Worm (Caenorhabditis elegans) whole organism, young adult: ENCODE measurements around the gene F52E1.14.

Source experiments
- B0261.1 ChIP-seq: sonication (generic microtip); optimal IDR thresholded peaks from 2 replicates; lab custom pipeline; 2016; ENCODE audit warnings: mild to moderate bottlenecking, missing genetic modification characterization, moderate library complexity, missing compliant biosample characterization
- C06A6.2 ChIP-seq: fragments of 200-800 bp; sonication (Bioruptor generic); conservative IDR thresholded peaks from 2 replicates; pipeline ENCODE4 v1.3.6; 2022; ENCODE audit warnings: missing genetic modification characterization, missing compliant biosample characterization
- C17E4.6 ChIP-seq: fragments of 200-800 bp; sonication (Bioruptor generic); IDR thresholded peaks from 2 replicates; pipeline ENCODE4 v1.3.6; 2022; ENCODE audit warnings: missing genetic modification reagents, missing genetic modification characterization, missing compliant biosample characterization
- F39B2.1 ChIP-seq: fragments of 200-800 bp; sonication (Bioruptor generic); IDR thresholded peaks from 2 replicates; pipeline ENCODE4 v1.3.6; 2022; ENCODE audit warnings: missing genetic modification reagents, missing genetic modification characterization, missing compliant biosample characterization
- F49E8.2 ChIP-seq: sonication (generic microtip); optimal IDR thresholded peaks from 3 replicates; lab custom pipeline; 2017; ENCODE audit warnings: missing genetic modification characterization, mild to moderate bottlenecking, missing compliant biosample characterization, antibody characterized with exemption, moderate library complexity; ENCODE audit not compliant: insufficient read depth
- F55B11.4 ChIP-seq: sonication (generic microtip); optimal IDR thresholded peaks from 2 replicates; lab custom pipeline; 2016; ENCODE audit warnings: missing compliant biosample characterization, missing genetic modification characterization, borderline replicate concordance; ENCODE audit not compliant: insufficient read depth
- Y79H2A.3 ChIP-seq: fragments of 200-800 bp; sonication (Bioruptor generic); conservative IDR thresholded peaks from 2 replicates; pipeline ENCODE4 v1.3.6; 2022; ENCODE audit warnings: missing genetic modification reagents, missing genetic modification characterization, missing compliant biosample characterization
- atf-7 ChIP-seq: sonication (generic microtip); optimal IDR thresholded peaks from 2 replicates; lab custom pipeline; 2017; ENCODE audit warnings: mild to moderate bottlenecking, missing genetic modification characterization, missing compliant biosample characterization
- bed-1 ChIP-seq: fragments of 200-800 bp; sonication (Bioruptor generic); IDR thresholded peaks from 2 replicates; pipeline ENCODE4 v1.3.6; 2022; ENCODE audit warnings: missing genetic modification reagents, missing genetic modification characterization, missing compliant biosample characterization
- ccch-3 ChIP-seq: fragments of 200-800 bp; sonication (Bioruptor generic); optimal IDR thresholded peaks from 2 replicates; lab custom pipeline; 2018; ENCODE audit warnings: mild to moderate bottlenecking, missing genetic modification characterization, missing compliant biosample characterization
- ceh-27 ChIP-seq: fragments of 200-800 bp; sonication (Bioruptor generic); optimal IDR thresholded peaks from 2 replicates; lab custom pipeline; 2018; ENCODE audit warnings: mild to moderate bottlenecking, missing genetic modification characterization, moderate library complexity, missing compliant biosample characterization
- ceh-58 ChIP-seq: fragments of 200-800 bp; sonication (Bioruptor generic); IDR thresholded peaks from 2 replicates; pipeline ENCODE4 v1.3.6; 2022; ENCODE audit warnings: missing genetic modification characterization, missing compliant biosample characterization
- dpff-1 ChIP-seq: sonication (generic microtip); optimal IDR thresholded peaks from 2 replicates; lab custom pipeline; 2017; ENCODE audit warnings: mild to moderate bottlenecking, missing genetic modification characterization, missing compliant biosample characterization
- egl-44 ChIP-seq: fragments of 200-800 bp; sonication (Bioruptor generic); IDR thresholded peaks from 2 replicates; pipeline ENCODE4 v1.3.6; 2022; ENCODE audit warnings: missing genetic modification reagents, missing genetic modification characterization, missing compliant biosample characterization
- ekl-4 ChIP-seq: fragments of 200-800 bp; sonication (Bioruptor generic); IDR thresholded peaks from 2 replicates; pipeline ENCODE4 v1.3.6; 2022; ENCODE audit warnings: missing genetic modification reagents, missing genetic modification characterization, missing compliant biosample characterization
- him-1 ChIP-seq: sonication (generic microtip); optimal IDR thresholded peaks from 2 replicates; lab custom pipeline; 2016; ENCODE audit warnings: missing genotype, missing genetic modification reagents, missing genetic modification characterization, missing compliant biosample characterization
- hrde-1 ChIP-seq: sonication (generic microtip); optimal IDR thresholded peaks from 2 replicates; lab custom pipeline; 2016; ENCODE audit warnings: missing genetic modification characterization, mild to moderate bottlenecking, missing compliant biosample characterization, moderate library complexity, missing genotype, missing genetic modification reagents, borderline replicate concordance
- let-607 ChIP-seq, 2 experiments: fragments of 200-800 bp in 1 of 2; sonication (Bioruptor generic) in 1 of 2; sonication (generic microtip) in 1 of 2; optimal IDR thresholded peaks; 2 replicates each; lab custom pipeline; 2016 to 2018; ENCODE audit warnings: mild to moderate bottlenecking in 2 of 2, missing compliant biosample characterization in 2 of 2, missing genetic modification characterization in 2 of 2, moderate library complexity in 2 of 2, missing genotype in 1 of 2
- lin-54 ChIP-seq: fragments of 200-800 bp; sonication (Bioruptor generic); optimal IDR thresholded peaks from 2 replicates; lab custom pipeline; 2018; ENCODE audit warnings: mild to moderate bottlenecking, missing genetic modification characterization, missing compliant biosample characterization
- lir-1 ChIP-seq: fragments of 200-800 bp; sonication (Bioruptor generic); conservative IDR thresholded peaks from 2 replicates; pipeline ENCODE4 v1.3.6; 2022; ENCODE audit warnings: missing genetic modification reagents, missing genetic modification characterization, missing compliant biosample characterization
- lsl-1 ChIP-seq: fragments of 200-800 bp; sonication (Bioruptor generic); optimal IDR thresholded peaks from 2 replicates; lab custom pipeline; 2018; ENCODE audit warnings: mild to moderate bottlenecking, missing genetic modification characterization, moderate library complexity, missing compliant biosample characterization
- lsy-27 ChIP-seq: sonication (generic microtip); optimal IDR thresholded peaks from 2 replicates; lab custom pipeline; 2017; ENCODE audit warnings: missing genetic modification characterization, mild to moderate bottlenecking, missing compliant biosample characterization, antibody characterized with exemption, missing genotype, borderline replicate concordance; ENCODE audit not compliant: insufficient read depth
- madf-10 ChIP-seq: sonication (generic microtip); optimal IDR thresholded peaks from 2 replicates; lab custom pipeline; 2016; ENCODE audit warnings: mild to moderate bottlenecking, missing genetic modification characterization, missing compliant biosample characterization
- madf-3 ChIP-seq: fragments of 200-800 bp; sonication (Bioruptor generic); IDR thresholded peaks from 2 replicates; pipeline ENCODE4 v1.3.6; 2022; ENCODE audit warnings: missing genetic modification reagents, missing genetic modification characterization, missing compliant biosample characterization
- mel-28 ChIP-seq: sonication (generic microtip); optimal IDR thresholded peaks from 2 replicates; lab custom pipeline; 2016; ENCODE audit warnings: borderline replicate concordance, mild to moderate bottlenecking, missing genetic modification characterization, missing compliant biosample characterization
- nhr-27 ChIP-seq: fragments of 200-800 bp; sonication (Bioruptor generic); optimal IDR thresholded peaks from 2 replicates; lab custom pipeline; 2018; ENCODE audit warnings: mild to moderate bottlenecking, missing genetic modification characterization, moderate library complexity, missing compliant biosample characterization
- pbrm-1 ChIP-seq: fragments of 200-800 bp; sonication (Bioruptor generic); IDR thresholded peaks from 2 replicates; pipeline ENCODE4 v1.3.6; 2022; ENCODE audit warnings: missing genetic modification reagents, missing genetic modification characterization, missing compliant biosample characterization
- rcor-1 ChIP-seq: fragments of 200-800 bp; sonication (Bioruptor generic); IDR thresholded peaks from 2 replicates; pipeline ENCODE4 v1.3.6; 2022; ENCODE audit warnings: missing genetic modification reagents, missing genetic modification characterization, missing compliant biosample characterization
- rec-8 ChIP-seq, 2 experiments: sonication (generic microtip); optimal IDR thresholded peaks; 2 replicates each; lab custom pipeline; 2016; ENCODE audit warnings: mild to moderate bottlenecking in 2 of 2, missing genetic modification characterization in 2 of 2, missing genetic modification reagents in 2 of 2, missing genotype in 2 of 2, missing biosample characterization in 1 of 2, missing compliant biosample characterization in 1 of 2, moderate library complexity in 1 of 2
- snpc-1.1 ChIP-seq: sonication (generic microtip); optimal IDR thresholded peaks from 2 replicates; lab custom pipeline; 2017; ENCODE audit warnings: missing genetic modification characterization, mild to moderate bottlenecking, missing compliant biosample characterization, antibody characterized with exemption, moderate library complexity, missing genotype, missing genetic modification reagents; ENCODE audit not compliant: insufficient read depth
- snpc-1.3 ChIP-seq: sonication (generic microtip); optimal IDR thresholded peaks from 2 replicates; lab custom pipeline; 2017; ENCODE audit warnings: missing genetic modification characterization, mild to moderate bottlenecking, missing compliant biosample characterization, antibody characterized with exemption, moderate library complexity, missing genotype, missing genetic modification reagents; ENCODE audit not compliant: insufficient read depth
- snpc-3.4 ChIP-seq: sonication (generic microtip); optimal IDR thresholded peaks from 2 replicates; lab custom pipeline; 2017; ENCODE audit warnings: missing genetic modification characterization, mild to moderate bottlenecking, missing compliant biosample characterization, antibody characterized with exemption, moderate library complexity, missing genotype, missing genetic modification reagents
- sptf-2 ChIP-seq: fragments of 200-800 bp; sonication (Bioruptor generic); optimal IDR thresholded peaks from 2 replicates; lab custom pipeline; 2018; ENCODE audit warnings: mild to moderate bottlenecking, missing genetic modification characterization, missing compliant biosample characterization
- tbp1 ChIP-seq: fragments of 200-800 bp; sonication (Bioruptor generic); optimal IDR thresholded peaks from 2 replicates; lab custom pipeline; 2018; ENCODE audit warnings: mild to moderate bottlenecking, missing genetic modification characterization, missing compliant biosample characterization
- tlf-1 ChIP-seq: fragments of 200-800 bp; sonication (Bioruptor generic); optimal IDR thresholded peaks from 2 replicates; lab custom pipeline; 2018; ENCODE audit warnings: mild to moderate bottlenecking, missing genetic modification characterization, missing compliant biosample characterization
- unc-130 ChIP-seq: sonication (generic microtip); optimal IDR thresholded peaks from 2 replicates; lab custom pipeline; 2016; ENCODE audit warnings: missing genetic modification reagents, missing genetic modification characterization, missing compliant biosample characterization
- zfh-2 ChIP-seq: fragments of 200-800 bp; sonication (Bioruptor generic); conservative IDR thresholded peaks from 2 replicates; pipeline ENCODE4 v1.3.6; 2022; ENCODE audit warnings: missing genetic modification reagents, missing genetic modification characterization, missing compliant biosample characterization
- zim-3 ChIP-seq: sonication (generic microtip); optimal IDR thresholded peaks from 2 replicates; lab custom pipeline; 2017; ENCODE audit warnings: mild to moderate bottlenecking, missing genetic modification characterization, moderate library complexity, missing compliant biosample characterization
- ztf-26 ChIP-seq: sonication (generic microtip); optimal IDR thresholded peaks from 2 replicates; lab custom pipeline; 2017; ENCODE audit warnings: missing genetic modification characterization, missing compliant biosample characterization
- ztf-28 ChIP-seq: fragments of 200-800 bp; sonication (Bioruptor generic); IDR thresholded peaks from 2 replicates; pipeline ENCODE4 v1.3.6; 2022; ENCODE audit warnings: missing genetic modification reagents, missing genetic modification characterization, missing compliant biosample characterization
- ztf-3 ChIP-seq: fragments of 200-800 bp; sonication (Bioruptor generic); optimal IDR thresholded peaks from 2 replicates; lab custom pipeline; 2018; ENCODE audit warnings: mild to moderate bottlenecking, missing genetic modification characterization, missing compliant biosample characterization

The F52E1.14 gene

ce11 chrV:8409594-8409993 is 25.9 kb downstream of the F52E1.14 start:
- TF ChIP-seq snpc-3.4 (no peak), zim-3 (tag; lab: Kevin White, UChicago) (no peak), let-607 (tag; optimal IDR thresholded peaks at IDR 0.05; lab: Kevin White, UChicago) (no peak), tbp1 (GFP tag; lab: Kevin White, UChicago) (no peak), ztf-3 (GFP tag; lab: Kevin White, UChicago) (no peak), mel-28 (tag; lab: Kevin White, UChicago) (no peak), ztf-26 (no peak), madf-10 (tag; lab: Kevin White, UChicago) (no peak), F49E8.2 (no peak)
- TF ChIP-seq, all 124 proteins: peak for 0

ce11 chrV:8410406-8410805 is 26.7 kb downstream of the F52E1.14 start, which contains the start of gene F52E1.2:
TSS of gene F52E1.2 (plus strand) at chrV:8410595.
- TF ChIP-seq egl-44 (GFP tag; lab: Robert Waterston, UW) (no peak), madf-3 (GFP tag; lab: Robert Waterston, UW) (no peak), ekl-4 (GFP tag; lab: Robert Waterston, UW) (no peak)

- TF ChIP-seq pbrm-1 (GFP tag; lab: Robert Waterston, UW) (peak; percentile 74; the same call in 1 of the 2 replicates), lir-1 (GFP tag; lab: Robert Waterston, UW) (peak; percentile 58; the same call in 1 of the 2 replicates), C17E4.6 (GFP tag; lab: Robert Waterston, UW) (peak; percentile 80; the same call in 1 of the 2 replicates), nhr-27 (tag; lab: Kevin White, UChicago) (no peak), B0261.1 (tag; lab: Kevin White, UChicago) (peak; percentile 6), lsy-27 (tag; lab: Kevin White, UChicago) (no peak), madf-10 (tag; lab: Kevin White, UChicago) (no peak), bed-1 (GFP tag; lab: Robert Waterston, UW) (no peak), dpff-1 (tag; lab: Kevin White, UChicago) (no peak), hrde-1 (tag; lab: Kevin White, UChicago) (peak; percentile 49), snpc-1.1 (tag; lab: Kevin White, UChicago) (peak; percentile 55), zim-3 (tag; lab: Kevin White, UChicago) (no peak), rcor-1 (GFP tag; lab: Robert Waterston, UW) (peak; percentile 91), mel-28 (tag; lab: Kevin White, UChicago) (no peak), let-607 (tag; optimal IDR thresholded peaks at IDR 0.05; lab: Kevin White, UChicago) (no peak), ceh-27 (no peak), zfh-2 (GFP tag; lab: Robert Waterston, UW) (no peak), ccch-3 (GFP tag; lab: Kevin White, UChicago) (no peak), lsl-1 (GFP tag; lab: Kevin White, UChicago) (peak; percentile 93), F39B2.1 (GFP tag; lab: Robert Waterston, UW) (no peak), madf-3 (GFP tag; lab: Robert Waterston, UW) (peak; percentile 89), rec-8 (tag; optimal IDR thresholded peaks at IDR 0.05; lab: Kevin White, UChicago) (no peak), snpc-1.3 (peak; percentile 73), F55B11.4 (no peak), lin-54 (GFP tag; lab: Kevin White, UChicago) (peak; percentile 90), ztf-28 (GFP tag; lab: Robert Waterston, UW) (peak; percentile 85; the same call in 1 of the 2 replicates), atf-7 (tag; lab: Kevin White, UChicago) (no peak), unc-130 (GFP tag; lab: Kevin White, UChicago) (peak; percentile 91), C06A6.2 (GFP tag; lab: Robert Waterston, UW) (no peak), sptf-2 (GFP tag; lab: Kevin White, UChicago) (no peak), ceh-58 (no peak), tlf-1 (GFP tag; lab: Kevin White, UChicago) (peak; percentile 90), him-1 (tag; lab: Kevin White, UChicago) (peak; percentile 58), Y79H2A.3 (GFP tag; lab: Robert Waterston, UW) (peak; percentile 76; the same call in 1 of the 2 replicates)
Measured at ce11 chrV:8413432-8414021, 29.8 kb downstream of the F52E1.14 start, which contains the start of gene vha-18. TSS of gene vha-18 (minus strand) at chrV:8413482.
